Fruit fly (Drosophila melanogaster) whole organism, embryonic: ENCODE results near the gene ghi.

Experiments used
- Asciz ChIP-seq: fragments of 200-800 bp; sonication (Bioruptor generic); optimal IDR thresholded peaks from 2 replicates; lab custom pipeline; 2017; ENCODE audit warnings: missing biosample characterization, mild to moderate bottlenecking, missing genetic modification characterization, missing genetic modification reagents
- Atf-2 ChIP-seq: fragments of 200-800 bp; sonication (Bioruptor generic); optimal IDR thresholded peaks from 2 replicates; lab custom pipeline; 2016; ENCODE audit warnings: missing biosample characterization, missing genetic modification characterization
- Atf6 ChIP-seq: fragments of 200-800 bp; sonication (Bioruptor generic); IDR thresholded peaks from 2 replicates; pipeline ENCODE4 v1.3.6; 2022; ENCODE audit warnings: missing biosample characterization, missing genetic modification characterization
- BEAF-32 ChIP-seq: fragments of 200-800 bp; sonication (Bioruptor generic); optimal IDR thresholded peaks from 3 replicates; lab custom pipeline; 2017; ENCODE audit warnings: missing biosample characterization, missing genetic modification characterization, mild to moderate bottlenecking, moderate library complexity, missing genetic modification reagents
- CG11696 ChIP-seq: fragments of 200-800 bp; sonication (Bioruptor generic); IDR thresholded peaks from 2 replicates; pipeline ENCODE4 v1.3.6; 2022; ENCODE audit warnings: missing biosample characterization, missing genetic modification characterization
- CG12071 ChIP-seq: fragments of 200-800 bp; sonication (Bioruptor generic); optimal IDR thresholded peaks from 3 replicates; lab custom pipeline; 2018; ENCODE audit warnings: missing biosample characterization, mild to moderate bottlenecking, missing genetic modification characterization
- CG13296 ChIP-seq: fragments of 200-800 bp; sonication (Bioruptor generic); optimal IDR thresholded peaks from 3 replicates; lab custom pipeline; 2018; ENCODE audit warnings: missing biosample characterization, mild to moderate bottlenecking, missing genetic modification characterization
- CG13624 ChIP-seq: fragments of 200-800 bp; sonication (Bioruptor generic); optimal IDR thresholded peaks from 2 replicates; lab custom pipeline; 2016; ENCODE audit warnings: missing biosample characterization, missing genetic modification characterization
- CG14014 ChIP-seq: fragments of 200-800 bp; sonication (Bioruptor generic); IDR thresholded peaks from 2 replicates; pipeline ENCODE4 v1.3.6; 2022; ENCODE audit warnings: missing biosample characterization, missing genetic modification characterization
- CG15073 ChIP-seq: fragments of 200-800 bp; sonication (Bioruptor generic); optimal IDR thresholded peaks from 2 replicates; lab custom pipeline; 2016; ENCODE audit warnings: missing biosample characterization, missing genetic modification characterization
- CG15479 ChIP-seq: fragments of 200-800 bp; sonication (Bioruptor generic); optimal IDR thresholded peaks from 3 replicates; lab custom pipeline; 2019; ENCODE audit warnings: missing biosample characterization, mild to moderate bottlenecking, missing genetic modification characterization, moderate library complexity
- CG18599 ChIP-seq: fragments of 200-800 bp; sonication (Bioruptor generic); optimal IDR thresholded peaks from 3 replicates; lab custom pipeline; 2017; ENCODE audit warnings: missing biosample characterization, missing genetic modification characterization, mild to moderate bottlenecking, moderate library complexity, missing genetic modification reagents
- CG18619 ChIP-seq: fragments of 200-800 bp; sonication (Bioruptor generic); optimal IDR thresholded peaks from 3 replicates; lab custom pipeline; 2017; ENCODE audit warnings: missing biosample characterization, mild to moderate bottlenecking, missing genetic modification characterization
- CG2712 ChIP-seq: fragments of 200-800 bp; optimal IDR thresholded peaks from 3 replicates; lab custom pipeline; 2019; ENCODE audit warnings: missing biosample characterization, mild to moderate bottlenecking, missing genetic modification characterization, moderate library complexity
- CG4328 ChIP-seq: fragments of 200-800 bp; sonication (Bioruptor generic); optimal IDR thresholded peaks from 3 replicates; lab custom pipeline; 2017; ENCODE audit warnings: missing biosample characterization, missing genetic modification reagents, missing genetic modification characterization
- CG4730 ChIP-seq: fragments of 200-800 bp; sonication (Bioruptor generic); IDR thresholded peaks from 2 replicates; pipeline ENCODE4 v1.3.6; 2022; ENCODE audit warnings: missing biosample characterization, missing genetic modification characterization
- CG6654 ChIP-seq: fragments of 200-800 bp; sonication (Bioruptor generic); optimal IDR thresholded peaks from 2 replicates; lab custom pipeline; 2017; ENCODE audit warnings: missing biosample characterization, mild to moderate bottlenecking, missing genetic modification characterization
- CG7839 ChIP-seq: fragments of 200-800 bp; sonication (Bioruptor generic); optimal IDR thresholded peaks from 3 replicates; lab custom pipeline; 2018; ENCODE audit warnings: missing biosample characterization, mild to moderate bottlenecking, missing genetic modification characterization, moderate library complexity
- CG9437 ChIP-seq: fragments of 200-800 bp; sonication (Bioruptor generic); optimal IDR thresholded peaks from 2 replicates; lab custom pipeline; 2018; ENCODE audit warnings: missing biosample characterization, mild to moderate bottlenecking, missing genetic modification characterization
- CG9797 ChIP-seq: fragments of 200-800 bp; sonication (Bioruptor generic); optimal IDR thresholded peaks from 3 replicates; lab custom pipeline; 2018; ENCODE audit warnings: missing biosample characterization, mild to moderate bottlenecking, missing genetic modification characterization
- CkIIα-i1 ChIP-seq: fragments of 200-800 bp; sonication (Bioruptor generic); IDR thresholded peaks from 2 replicates; pipeline ENCODE4 v1.3.6; 2022; ENCODE audit warnings: missing biosample characterization, missing genetic modification characterization
- D19A ChIP-seq: fragments of 200-800 bp; optimal IDR thresholded peaks from 3 replicates; lab custom pipeline; 2019; ENCODE audit warnings: missing biosample characterization, mild to moderate bottlenecking, missing genetic modification characterization, moderate library complexity
- Drgx ChIP-seq: fragments of 200-800 bp; sonication (Bioruptor generic); IDR thresholded peaks from 2 replicates; pipeline ENCODE4 v1.3.6; 2022; ENCODE audit warnings: missing biosample characterization, missing genetic modification characterization
- Hey ChIP-seq: fragments of 200-800 bp; sonication (Bioruptor generic); optimal IDR thresholded peaks from 3 replicates; lab custom pipeline; 2018; ENCODE audit warnings: missing biosample characterization, mild to moderate bottlenecking, missing genetic modification characterization
- MBD-R2 ChIP-seq: fragments of 200-800 bp; sonication (Bioruptor generic); IDR thresholded peaks from 2 replicates; pipeline ENCODE4 v1.3.6; 2022; ENCODE audit warnings: missing biosample characterization, missing genetic modification characterization
- Med ChIP-seq: fragments of 200-800 bp; sonication (Bioruptor generic); peaks from one replicate; lab custom pipeline; 2016; ENCODE audit warnings: missing biosample characterization, missing genetic modification characterization, mild to moderate bottlenecking, inconsistent platforms, moderate library complexity
- Mrtf ChIP-seq: fragments of 200-800 bp; sonication (Bioruptor generic); IDR thresholded peaks from 3 replicates; pipeline ENCODE4 v1.3.6; 2022; ENCODE audit warnings: missing biosample characterization, missing genetic modification characterization
- Oli ChIP-seq: fragments of 200-800 bp; sonication (Bioruptor generic); optimal IDR thresholded peaks from 2 replicates; lab custom pipeline; 2018; ENCODE audit warnings: missing biosample characterization, mild to moderate bottlenecking, missing genetic modification characterization, moderate library complexity
- Rx ChIP-seq: fragments of 200-800 bp; sonication (Bioruptor generic); IDR thresholded peaks from 2 replicates; pipeline ENCODE4 v1.3.6; 2022; ENCODE audit warnings: missing biosample characterization, missing genetic modification characterization
- Sox102F ChIP-seq: fragments of 200-800 bp; sonication (Bioruptor generic); optimal IDR thresholded peaks from 2 replicates; lab custom pipeline; 2018; ENCODE audit warnings: missing biosample characterization, mild to moderate bottlenecking, missing genetic modification characterization, moderate library complexity
- Ssrp ChIP-seq: fragments of 200-800 bp; sonication (Bioruptor generic); optimal IDR thresholded peaks from 2 replicates; lab custom pipeline; 2018; ENCODE audit warnings: missing biosample characterization, mild to moderate bottlenecking, missing genetic modification characterization, moderate library complexity
- Vsx1 ChIP-seq: fragments of 200-800 bp; sonication (Bioruptor generic); optimal IDR thresholded peaks from 2 replicates; lab custom pipeline; 2017; ENCODE audit warnings: missing biosample characterization, mild to moderate bottlenecking, missing genetic modification characterization, missing genetic modification reagents
- chm ChIP-seq: fragments of 200-800 bp; sonication (Bioruptor generic); IDR thresholded peaks from 2 replicates; pipeline ENCODE4 v1.3.6; 2022; ENCODE audit warnings: missing biosample characterization, missing genetic modification characterization
- gro ChIP-seq: fragments of 200-800 bp; sonication (Bioruptor generic); optimal IDR thresholded peaks from 2 replicates; lab custom pipeline; 2016; ENCODE audit warnings: missing biosample characterization, missing genetic modification characterization
- knrl ChIP-seq: fragments of 200-800 bp; sonication (Bioruptor generic); IDR thresholded peaks from 3 replicates; pipeline ENCODE4 v1.3.6; 2022; ENCODE audit warnings: missing biosample characterization, missing genetic modification characterization; ENCODE audit not compliant: partially characterized antibody
- lab ChIP-seq: fragments of 200-800 bp; sonication (Bioruptor generic); optimal IDR thresholded peaks from 3 replicates; lab custom pipeline; 2017; ENCODE audit warnings: missing biosample characterization, missing genetic modification characterization, mild to moderate bottlenecking, moderate library complexity, missing genetic modification reagents
- lola ChIP-seq, 3 experiments: fragments of >200 bp in 2 of 3; fragments of 200-800 bp in 1 of 3; sonication (Bioruptor generic) in 1 of 3; optimal IDR thresholded peaks; 2 replicates each; lab custom pipeline; 2017 to 2019; ENCODE audit warnings: missing biosample characterization in 3 of 3, missing genetic modification characterization in 3 of 3, mild to moderate bottlenecking in 1 of 3, moderate library complexity in 1 of 3
- maf-S ChIP-seq: fragments of 200-800 bp; sonication (Bioruptor generic); optimal IDR thresholded peaks from 2 replicates; lab custom pipeline; 2016; ENCODE audit warnings: missing biosample characterization, missing genetic modification characterization
- mam ChIP-seq: fragments of 200-800 bp; sonication (Bioruptor generic); optimal IDR thresholded peaks from 3 replicates; lab custom pipeline; 2016; ENCODE audit warnings: missing biosample characterization, missing genetic modification characterization
- mirr ChIP-seq: fragments of 200-800 bp; sonication (Bioruptor generic); optimal IDR thresholded peaks from 3 replicates; lab custom pipeline; 2018; ENCODE audit warnings: missing biosample characterization, mild to moderate bottlenecking, missing genetic modification characterization
- pan ChIP-seq, 4 experiments: fragments of >200 bp in 3 of 4; fragments of 200-800 bp in 1 of 4; sonication (Bioruptor generic) in 1 of 4; optimal IDR thresholded peaks in 3 of 4; IDR thresholded peaks in 1 of 4; 2 replicates each; pipeline versions ENCODE4 v1.3.6 to Lab custom; 2017 to 2022; ENCODE audit warnings: missing biosample characterization in 2 of 4, missing genetic modification characterization in 2 of 4, mixed read lengths in 1 of 4
- phol ChIP-seq: fragments of 200-800 bp; sonication (Bioruptor generic); optimal IDR thresholded peaks from 3 replicates; lab custom pipeline; 2018; ENCODE audit warnings: missing biosample characterization, mild to moderate bottlenecking, missing genetic modification characterization, moderate library complexity
- repo ChIP-seq: fragments of 200-800 bp; sonication (Bioruptor generic); optimal IDR thresholded peaks from 2 replicates; lab custom pipeline; 2016; ENCODE audit warnings: missing biosample characterization, missing genetic modification characterization
- sens ChIP-seq: fragments of 200-800 bp; sonication (Bioruptor generic); peaks from one replicate; lab custom pipeline; 2016; ENCODE audit warnings: missing biosample characterization, missing genetic modification characterization
- sisA ChIP-seq: fragments of 200-800 bp; sonication (Bioruptor generic); IDR thresholded peaks from 2 replicates; pipeline ENCODE4 v1.3.6; 2022; ENCODE audit warnings: missing biosample characterization, missing genetic modification characterization
- stwl ChIP-seq: fragments of 200-800 bp; sonication (Bioruptor generic); optimal IDR thresholded peaks from 3 replicates; lab custom pipeline; 2018; ENCODE audit warnings: missing biosample characterization, mild to moderate bottlenecking, missing genetic modification characterization, moderate library complexity
- tap ChIP-seq: fragments of 200-800 bp; optimal IDR thresholded peaks from 3 replicates; lab custom pipeline; 2019; ENCODE audit warnings: missing biosample characterization, mild to moderate bottlenecking, missing genetic modification characterization, moderate library complexity
- unpg ChIP-seq: fragments of 200-800 bp; sonication (Bioruptor generic); optimal IDR thresholded peaks from 3 replicates; lab custom pipeline; 2018; ENCODE audit warnings: missing biosample characterization, mild to moderate bottlenecking, missing genetic modification characterization, moderate library complexity

ghi gene

dm6 chr3L:9425838-9426237, 25.8 kb upstream of the ghi start (continued):
- TF ChIP-seq Vsx1 (GFP tag; lab: Kevin White, UChicago): peak; percentile 37
- peak; percentile 28 for TF ChIP-seq Ssrp (tag; lab: Kevin White, UChicago)
- peak; percentile 81 for TF ChIP-seq CG9437 (GFP tag; lab: Kevin White, UChicago)
- TF ChIP-seq mirr (GFP tag; lab: Kevin White, UChicago): no peak
- TF ChIP-seq CG2712: peak; percentile 22
- TF ChIP-seq CG14014 (GFP tag; lab: Robert Waterston, UW): no peak; the same call in 1 of the 2 replicates
- peak; percentile 32 for TF ChIP-seq Sox102F (GFP tag; lab: Kevin White, UChicago)
- TF ChIP-seq maf-S (GFP tag; lab: Kevin White, UChicago): no peak
- TF ChIP-seq phol (tag; lab: Kevin White, UChicago): peak; percentile 16
- TF ChIP-seq CG4328 (GFP tag; lab: Kevin White, UChicago): peak; percentile 32
- TF ChIP-seq pan (optimal IDR thresholded peaks at IDR 0.05; lab: Kevin White, UChicago): no peak
- TF ChIP-seq pan (GFP tag; optimal IDR thresholded peaks at IDR 0.05 in 1 of 2, IDR thresholded peaks at IDR 0.05 in 1 of 2): peak in 1 of 2 experiments; percentile 24
- TF ChIP-seq Asciz (GFP tag; lab: Kevin White, UChicago): peak; percentile 20
- TF ChIP-seq CG18619 (GFP tag; lab: Kevin White, UChicago): no peak
- no peak for TF ChIP-seq Atf6
- TF ChIP-seq CG7839 (tag; lab: Kevin White, UChicago): peak; percentile 31
- peak; percentile 21; the same call in 1 of the 2 replicates for TF ChIP-seq chm (GFP tag; lab: Robert Waterston, UW)
- peak; percentile 40 for TF ChIP-seq lab
- TF ChIP-seq CG11696 (GFP tag; lab: Robert Waterston, UW): peak; percentile 82
- TF ChIP-seq CG15479: no peak
- peak; percentile 37 for TF ChIP-seq stwl (tag; lab: Kevin White, UChicago)
- TF ChIP-seq unpg: peak; percentile 18

- TF ChIP-seq Med (peak; percentile 100), knrl (peak; percentile 96), gro (GFP tag; lab: Kevin White, UChicago) (peak; percentile 99), Mrtf (GFP tag; lab: Robert Waterston, UW) (peak; percentile 100), Atf-2 (GFP tag; lab: Kevin White, UChicago) (peak; percentile 99), CG15073 (peak; percentile 92), Rx (GFP tag; lab: Robert Waterston, UW) (peak; percentile 99), sisA (peak; percentile 100), CG13624 (GFP tag; lab: Kevin White, UChicago) (peak; percentile 100), Drgx (GFP tag; lab: Robert Waterston, UW) (peak; percentile 97), Hey (tag; lab: Kevin White, UChicago) (peak; percentile 95), repo (GFP tag; lab: Kevin White, UChicago) (peak; percentile 99), CG6654 (GFP tag; lab: Kevin White, UChicago) (peak; percentile 94), MBD-R2 (peak; percentile 100), CG12071 (GFP tag; lab: Kevin White, UChicago) (peak; percentile 97), lola (GFP tag; optimal IDR thresholded peaks at IDR 0.05; lab: Kevin White, UChicago) (peak in 1 of 3 experiments; percentile 98), sens (GFP tag; lab: Kevin White, UChicago) (peak; percentile 100), CG13296 (peak; percentile 97), stwl (tag; lab: Kevin White, UChicago) (peak; percentile 48), Oli (tag; lab: Kevin White, UChicago) (peak; percentile 98), CkIIα-i1 (GFP tag; lab: Robert Waterston, UW) (peak; percentile 97), CG18599 (peak; percentile 99), CG9797 (peak; percentile 100), D19A (tag; lab: Kevin White, UChicago) (peak; percentile 89), BEAF-32 (GFP tag; lab: Kevin White, UChicago) (peak; percentile 99), tap (tag; lab: Kevin White, UChicago) (peak; percentile 95), CG4730 (peak; percentile 99), mam (GFP tag; lab: Kevin White, UChicago) (peak; percentile 100)
Observed at dm6 chr3L:9426656-9427294, 24.9 kb upstream of the ghi start, which contains the start of the genes Atat and Shc. Atat (minus strand) TSS chr3L:9426758. Shc (plus strand) TSS chr3L:9427010.
